Fruit fly (Drosophila melanogaster) whole organism, embryonic: ENCODE measurements around the gene aph-1.

Experiments used
- BtbVII ChIP-seq: fragments of 200-800 bp; sonication (Bioruptor generic); optimal IDR thresholded peaks from 3 replicates; lab custom pipeline; 2017; ENCODE audit warnings: missing biosample characterization, mild to moderate bottlenecking, missing genetic modification characterization
- Bteb2 ChIP-seq: fragments of 200-800 bp; sonication (Bioruptor generic); optimal IDR thresholded peaks from 2 replicates; lab custom pipeline; 2016; ENCODE audit warnings: missing biosample characterization, missing genetic modification characterization
- CG1024 ChIP-seq: fragments of 200-800 bp; sonication (Bioruptor generic); IDR thresholded peaks from 2 replicates; pipeline ENCODE4 v1.3.6; 2022; ENCODE audit warnings: missing biosample characterization, missing genetic modification characterization
- CG10366 ChIP-seq: fragments of 200-800 bp; sonication (Bioruptor generic); IDR thresholded peaks from 2 replicates; pipeline ENCODE4 v1.3.6; 2022; ENCODE audit warnings: missing biosample characterization, missing genetic modification characterization
- CG11398 ChIP-seq: fragments of 200-800 bp; sonication (Bioruptor generic); optimal IDR thresholded peaks from 2 replicates; lab custom pipeline; 2016; ENCODE audit warnings: missing biosample characterization, missing genetic modification characterization
- CG11560 ChIP-seq: fragments of 200-800 bp; sonication (Bioruptor generic); IDR thresholded peaks from 3 replicates; pipeline ENCODE4 v1.3.6; 2022; ENCODE audit warnings: missing biosample characterization, missing genetic modification characterization
- CG1233 ChIP-seq: fragments of 200-800 bp; sonication (Bioruptor generic); optimal IDR thresholded peaks from 4 replicates; lab custom pipeline; 2018; ENCODE audit warnings: missing biosample characterization, mild to moderate bottlenecking, missing genetic modification characterization
- CG12744 ChIP-seq: fragments of 200-800 bp; sonication (Bioruptor generic); optimal IDR thresholded peaks from 2 replicates; lab custom pipeline; 2016; ENCODE audit warnings: missing biosample characterization, missing genetic modification characterization
- CG14014 ChIP-seq: fragments of 200-800 bp; sonication (Bioruptor generic); IDR thresholded peaks from 2 replicates; pipeline ENCODE4 v1.3.6; 2022; ENCODE audit warnings: missing biosample characterization, missing genetic modification characterization
- CG14965 ChIP-seq: fragments of 200-800 bp; sonication (Bioruptor generic); optimal IDR thresholded peaks from 2 replicates; lab custom pipeline; 2016; ENCODE audit warnings: missing biosample characterization, missing genetic modification characterization, borderline replicate concordance
- CG1529 ChIP-seq: fragments of 200-800 bp; sonication (Bioruptor generic); optimal IDR thresholded peaks from 3 replicates; lab custom pipeline; 2018; ENCODE audit warnings: missing biosample characterization, missing genetic modification characterization
- CG1832 ChIP-seq: fragments of 200-800 bp; sonication (Bioruptor generic); optimal IDR thresholded peaks from 2 replicates; lab custom pipeline; 2017; ENCODE audit warnings: missing biosample characterization, mild to moderate bottlenecking, missing genetic modification characterization, inconsistent platforms
- CG3281 ChIP-seq: fragments of 200-800 bp; sonication (Bioruptor generic); optimal IDR thresholded peaks from 3 replicates; lab custom pipeline; 2017; ENCODE audit warnings: missing biosample characterization, mild to moderate bottlenecking, missing genetic modification characterization
- CG33213 ChIP-seq: fragments of 200-800 bp; sonication (Bioruptor generic); optimal IDR thresholded peaks from 3 replicates; lab custom pipeline; 2016; ENCODE audit warnings: missing biosample characterization, missing genetic modification characterization
- CG34376 ChIP-seq: fragments of 200-800 bp; sonication (Bioruptor generic); optimal IDR thresholded peaks from 2 replicates; lab custom pipeline; 2018; ENCODE audit warnings: missing biosample characterization, mild to moderate bottlenecking, missing genetic modification characterization
- CG4617 ChIP-seq: fragments of 200-800 bp; sonication (Bioruptor generic); optimal IDR thresholded peaks from 3 replicates; lab custom pipeline; 2016; ENCODE audit warnings: missing biosample characterization, missing genetic modification characterization, borderline replicate concordance
- CG6813 ChIP-seq: fragments of 200-800 bp; sonication (Bioruptor generic); optimal IDR thresholded peaks from 2 replicates; lab custom pipeline; 2017; ENCODE audit warnings: missing biosample characterization, missing genetic modification characterization, mild to moderate bottlenecking, moderate library complexity, missing genetic modification reagents
- CG6854 ChIP-seq: fragments of 200-800 bp; sonication (Bioruptor generic); optimal IDR thresholded peaks from 3 replicates; lab custom pipeline; 2017; ENCODE audit warnings: missing biosample characterization, mild to moderate bottlenecking, missing genetic modification characterization
- CG7839 ChIP-seq: fragments of 200-800 bp; sonication (Bioruptor generic); optimal IDR thresholded peaks from 3 replicates; lab custom pipeline; 2018; ENCODE audit warnings: missing biosample characterization, mild to moderate bottlenecking, missing genetic modification characterization, moderate library complexity
- CG9437 ChIP-seq: fragments of 200-800 bp; sonication (Bioruptor generic); optimal IDR thresholded peaks from 2 replicates; lab custom pipeline; 2018; ENCODE audit warnings: missing biosample characterization, mild to moderate bottlenecking, missing genetic modification characterization
- CG9876 ChIP-seq: fragments of 200-800 bp; sonication (Bioruptor generic); optimal IDR thresholded peaks from 2 replicates; lab custom pipeline; 2016; ENCODE audit warnings: missing biosample characterization, missing genetic modification characterization
- CoRest ChIP-seq: fragments of 200-800 bp; sonication (Bioruptor generic); optimal IDR thresholded peaks from 3 replicates; lab custom pipeline; 2018; ENCODE audit warnings: missing biosample characterization, mild to moderate bottlenecking, missing genetic modification characterization, moderate library complexity
- Dad ChIP-seq: fragments of 200-800 bp; sonication (Bioruptor generic); optimal IDR thresholded peaks from 3 replicates; lab custom pipeline; 2016; ENCODE audit warnings: missing biosample characterization, missing genetic modification characterization
- Dbx ChIP-seq: fragments of 200-800 bp; sonication (Bioruptor generic); IDR thresholded peaks from 3 replicates; pipeline ENCODE4 v1.3.6; 2022; ENCODE audit warnings: missing biosample characterization, missing genetic modification characterization
- Dp ChIP-seq: fragments of 200-800 bp; sonication (Bioruptor generic); optimal IDR thresholded peaks from 2 replicates; lab custom pipeline; 2018; ENCODE audit warnings: missing biosample characterization, mild to moderate bottlenecking, missing genetic modification characterization, moderate library complexity
- H15 ChIP-seq: fragments of 200-800 bp; sonication (Bioruptor generic); IDR thresholded peaks from 3 replicates; pipeline ENCODE4 v1.3.6; 2022; ENCODE audit warnings: missing biosample characterization, missing genetic modification characterization
- H2.0 ChIP-seq: fragments of 200-800 bp; sonication (Bioruptor generic); IDR thresholded peaks from 2 replicates; pipeline ENCODE4 v1.3.6; 2022; ENCODE audit warnings: missing biosample characterization, missing genetic modification characterization
- HLHmδ ChIP-seq: fragments of 200-800 bp; sonication (Bioruptor generic); optimal IDR thresholded peaks from 2 replicates; lab custom pipeline; 2018; ENCODE audit warnings: missing biosample characterization, mild to moderate bottlenecking, missing genetic modification characterization, moderate library complexity
- Hr39 ChIP-seq: fragments of >200 bp; optimal IDR thresholded peaks from 2 replicates; lab custom pipeline; 2017
- Neu2 ChIP-seq: fragments of 200-800 bp; sonication (Bioruptor generic); optimal IDR thresholded peaks from 3 replicates; lab custom pipeline; 2016; ENCODE audit warnings: missing biosample characterization, missing genetic modification characterization, borderline replicate concordance
- Rfx ChIP-seq: fragments of 200-800 bp; sonication (Bioruptor generic); IDR thresholded peaks from 2 replicates; pipeline ENCODE4 v1.3.6; 2022; ENCODE audit warnings: missing biosample characterization, missing genetic modification characterization
- Sin3A ChIP-seq: fragments of >200 bp; optimal IDR thresholded peaks from 2 replicates; lab custom pipeline; 2018
- Sox102F ChIP-seq: fragments of 200-800 bp; sonication (Bioruptor generic); optimal IDR thresholded peaks from 2 replicates; lab custom pipeline; 2018; ENCODE audit warnings: missing biosample characterization, mild to moderate bottlenecking, missing genetic modification characterization, moderate library complexity
- Sry-β ChIP-seq: fragments of 200-800 bp; sonication (Bioruptor generic); optimal IDR thresholded peaks from 2 replicates; lab custom pipeline; 2018; ENCODE audit warnings: missing biosample characterization, mild to moderate bottlenecking, missing genetic modification characterization, moderate library complexity
- Trl ChIP-seq, 3 experiments: fragments of >200 bp in 2 of 3; fragments of 200-800 bp in 1 of 3; sonication (Bioruptor generic) in 1 of 3; optimal IDR thresholded peaks; 2 replicates in 1 of 3; 3 replicates in 2 of 3; lab custom pipeline; 2016 to 2017; ENCODE audit warnings: missing biosample characterization in 1 of 3, missing genetic modification characterization in 1 of 3
- Xrp1 ChIP-seq: fragments of 200-800 bp; sonication (Bioruptor generic); IDR thresholded peaks from 2 replicates; pipeline ENCODE4 v1.3.6; 2022; ENCODE audit warnings: missing biosample characterization, missing genetic modification characterization
- btn ChIP-seq: fragments of 200-800 bp; sonication (Bioruptor generic); optimal IDR thresholded peaks from 2 replicates; lab custom pipeline; 2016; ENCODE audit warnings: missing biosample characterization, missing genetic modification characterization
- dm ChIP-seq: fragments of 200-800 bp; sonication (Bioruptor generic); optimal IDR thresholded peaks from 3 replicates; lab custom pipeline; 2016; ENCODE audit warnings: missing biosample characterization, missing genetic modification characterization
- esg ChIP-seq: fragments of 200-800 bp; sonication (Bioruptor generic); conservative IDR thresholded peaks from 2 replicates; pipeline ENCODE4 v1.3.6; 2022; ENCODE audit warnings: missing biosample characterization, missing genetic modification characterization
- fru ChIP-seq: fragments of >200 bp; optimal IDR thresholded peaks from 2 replicates; lab custom pipeline; 2017
- ftz-f1 ChIP-seq: fragments of 200-800 bp; sonication (Bioruptor generic); optimal IDR thresholded peaks from 2 replicates; lab custom pipeline; 2016; ENCODE audit warnings: missing biosample characterization, missing genetic modification characterization
- gem ChIP-seq: fragments of 200-800 bp; sonication (Bioruptor generic); optimal IDR thresholded peaks from 2 replicates; lab custom pipeline; 2019; ENCODE audit warnings: missing biosample characterization, mild to moderate bottlenecking, missing genetic modification characterization, moderate library complexity
- org-1 ChIP-seq: fragments of 200-800 bp; sonication (Bioruptor generic); optimal IDR thresholded peaks from 2 replicates; lab custom pipeline; 2017; ENCODE audit warnings: missing biosample characterization, missing genetic modification characterization
- pb ChIP-seq: fragments of 200-800 bp; sonication (Bioruptor generic); optimal IDR thresholded peaks from 3 replicates; lab custom pipeline; 2016; ENCODE audit warnings: missing biosample characterization, missing genetic modification characterization
- pho ChIP-seq: fragments of 200-800 bp; sonication (Bioruptor generic); optimal IDR thresholded peaks from 2 replicates; lab custom pipeline; 2016; ENCODE audit warnings: missing biosample characterization, missing genetic modification characterization
- pum ChIP-seq: fragments of 200-800 bp; sonication (Bioruptor generic); optimal IDR thresholded peaks from 2 replicates; lab custom pipeline; 2016; ENCODE audit warnings: missing biosample characterization, missing genetic modification characterization
- sens ChIP-seq: fragments of 200-800 bp; sonication (Bioruptor generic); peaks from one replicate; lab custom pipeline; 2016; ENCODE audit warnings: missing biosample characterization, missing genetic modification characterization
- shn ChIP-seq: fragments of 200-800 bp; sonication (Bioruptor generic); optimal IDR thresholded peaks from 3 replicates; lab custom pipeline; 2016; ENCODE audit warnings: missing biosample characterization, missing genetic modification characterization
- sug ChIP-seq: fragments of 200-800 bp; optimal IDR thresholded peaks from 2 replicates; lab custom pipeline; 2019; ENCODE audit warnings: missing biosample characterization, mild to moderate bottlenecking, missing genetic modification characterization, moderate library complexity
- vnd ChIP-seq: fragments of 200-800 bp; sonication (Bioruptor generic); IDR thresholded peaks from 3 replicates; pipeline ENCODE4 v1.3.6; 2022; ENCODE audit warnings: missing biosample characterization, missing genetic modification characterization; ENCODE audit not compliant: partially characterized antibody
- zen ChIP-seq: fragments of 200-800 bp; sonication (Bioruptor generic); optimal IDR thresholded peaks from 3 replicates; lab custom pipeline; 2018; ENCODE audit warnings: missing biosample characterization, mild to moderate bottlenecking, missing genetic modification characterization, moderate library complexity
- zen2 ChIP-seq: fragments of 200-800 bp; sonication (Bioruptor generic); IDR thresholded peaks from 3 replicates; pipeline ENCODE4 v1.3.6; 2022; ENCODE audit warnings: missing biosample characterization, missing genetic modification characterization; ENCODE audit not compliant: partially characterized antibody

Gene aph-1

DNA sequence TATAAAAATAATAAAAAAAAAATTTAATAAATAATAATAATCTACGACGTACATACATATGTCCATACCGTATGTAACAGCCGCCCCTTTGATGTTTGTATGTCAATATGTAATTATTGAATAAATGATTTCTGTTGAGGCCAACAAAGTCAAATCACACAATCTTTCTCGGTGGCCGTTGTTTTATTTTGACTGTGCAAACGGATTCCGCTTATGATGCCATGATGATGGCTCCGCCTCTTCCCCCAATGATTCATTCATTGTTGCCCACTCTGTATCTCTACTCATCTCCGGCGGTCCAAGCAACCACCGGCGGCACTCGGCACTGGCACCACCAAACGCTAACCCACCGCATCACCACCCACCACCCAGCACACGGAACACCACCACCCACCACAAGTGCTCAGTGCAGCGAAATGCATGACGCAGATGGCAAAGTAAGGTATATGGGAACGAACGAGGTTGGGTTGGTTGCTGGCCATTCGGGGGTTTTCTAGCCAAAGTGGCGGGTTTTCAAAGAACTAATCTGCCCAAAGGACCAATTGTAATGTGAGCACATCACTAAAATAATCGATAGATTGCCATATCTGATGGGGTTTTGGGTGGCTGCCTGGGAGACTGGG, 16.8 kb upstream of the aph-1 start (continued):
- no peak for TF ChIP-seq CoRest (tag; lab: Kevin White, UChicago)
- TF ChIP-seq sens = peak; percentile 66
- no peak for TF ChIP-seq dm (GFP tag; lab: Kevin White, UChicago)
- TF ChIP-seq CG3281 (GFP tag; lab: Kevin White, UChicago) = no peak
- TF ChIP-seq fru = no peak
- no peak for TF ChIP-seq pum (GFP tag; lab: Kevin White, UChicago)
- no peak for TF ChIP-seq CG4617 (GFP tag; lab: Kevin White, UChicago)
- no peak for TF ChIP-seq Sin3A (lab: Kevin White, UChicago)
- peak; percentile 97 for TF ChIP-seq Sry-β (GFP tag; lab: Kevin White, UChicago)
- TF ChIP-seq btn (GFP tag; lab: Kevin White, UChicago) = no peak
- no peak for TF ChIP-seq Xrp1 (GFP tag; lab: Robert Waterston, UW)
- no peak for TF ChIP-seq zen (tag; lab: Kevin White, UChicago)
- TF ChIP-seq Sox102F = no peak
- TF ChIP-seq CG1233 (GFP tag; lab: Kevin White, UChicago) = no peak
- peak; percentile 23 for TF ChIP-seq shn (GFP tag; lab: Kevin White, UChicago)
- no peak for TF ChIP-seq CG6854 (GFP tag; lab: Kevin White, UChicago)
- TF ChIP-seq Trl (optimal IDR thresholded peaks at IDR 0.05; lab: Kevin White, UChicago) = no peak
- no peak for TF ChIP-seq Trl (GFP tag; optimal IDR thresholded peaks at IDR 0.05; lab: Kevin White, UChicago)
- no peak for TF ChIP-seq Hr39 (lab: Kevin White, UChicago)
- no peak for TF ChIP-seq HLHmδ (GFP tag; lab: Kevin White, UChicago)
- no peak for TF ChIP-seq org-1 (GFP tag; lab: Kevin White, UChicago)
- TF ChIP-seq Rfx (GFP tag; lab: Robert Waterston, UW) = no peak
- no peak for TF ChIP-seq ftz-f1 (GFP tag; lab: Kevin White, UChicago)
- TF ChIP-seq vnd (GFP tag; lab: Robert Waterston, UW) = no peak
- no peak for TF ChIP-seq CG11560 (tag; lab: Robert Waterston, UW)
- no peak for TF ChIP-seq CG1832 (GFP tag; lab: Kevin White, UChicago)
- TF ChIP-seq sug (tag; lab: Kevin White, UChicago) = no peak
- TF ChIP-seq esg (GFP tag; lab: Robert Waterston, UW) = no peak
- TF ChIP-seq Dp (GFP tag; lab: Kevin White, UChicago) = no peak
- peak; percentile 7 for TF ChIP-seq CG34376
- TF ChIP-seq CG10366 = no peak
- no peak for TF ChIP-seq BtbVII (GFP tag; lab: Kevin White, UChicago)
- no peak for TF ChIP-seq CG9876 (GFP tag; lab: Kevin White, UChicago)
- no peak for TF ChIP-seq Dad
- TF ChIP-seq H2.0 = no peak
- TF ChIP-seq CG1024 (GFP tag; lab: Robert Waterston, UW) = no peak
- TF ChIP-seq CG33213 (GFP tag; lab: Kevin White, UChicago) = no peak
- TF ChIP-seq pho = peak; percentile 10
- no peak for TF ChIP-seq CG12744 (GFP tag; lab: Kevin White, UChicago)
- TF ChIP-seq CG14014 (GFP tag; lab: Robert Waterston, UW) = no peak
- TF ChIP-seq CG1529 (GFP tag; lab: Kevin White, UChicago) = peak; percentile 42
- peak; percentile 39 for TF ChIP-seq CG6813
- no peak for TF ChIP-seq Dbx
- no peak for TF ChIP-seq CG9437
- no peak for TF ChIP-seq Neu2 (GFP tag; lab: Kevin White, UChicago)
- TF ChIP-seq gem (tag; lab: Kevin White, UChicago) = no peak
- no peak for TF ChIP-seq H15 (GFP tag; lab: Robert Waterston, UW)
- TF ChIP-seq pb (GFP tag; lab: Kevin White, UChicago) = no peak
- no peak for TF ChIP-seq zen2 (GFP tag; lab: Robert Waterston, UW)
- TF ChIP-seq CG7839 = no peak
- no peak for TF ChIP-seq Bteb2 (GFP tag; lab: Kevin White, UChicago)
- no peak for TF ChIP-seq CG11398 (GFP tag; lab: Kevin White, UChicago)
- TF ChIP-seq CG14965 = no peak
